Worm (Caenorhabditis elegans) whole organism, L2 larva: Measurements from ENCODE around the gene Y116A8B.4.

ENCODE experiments used
- gmeb-1 ChIP-seq: fragments of 150-350 bp; optimal IDR thresholded peaks from 2 replicates; lab custom pipeline; 2014; ENCODE audit warnings: missing biosample characterization, missing genetic modification characterization
- nhr-11 ChIP-seq: fragments of 150-350 bp; optimal IDR thresholded peaks from 2 replicates; lab custom pipeline; 2014; ENCODE audit warnings: missing biosample characterization, missing genetic modification characterization
- nhr-12 ChIP-seq: fragments of 150-350 bp; optimal IDR thresholded peaks from 2 replicates; lab custom pipeline; 2014; ENCODE audit warnings: missing biosample characterization, missing genetic modification characterization
- nhr-237 ChIP-seq: fragments of 150-350 bp; optimal IDR thresholded peaks from 2 replicates; lab custom pipeline; 2014; ENCODE audit warnings: missing biosample characterization, missing genetic modification characterization

DNA sequence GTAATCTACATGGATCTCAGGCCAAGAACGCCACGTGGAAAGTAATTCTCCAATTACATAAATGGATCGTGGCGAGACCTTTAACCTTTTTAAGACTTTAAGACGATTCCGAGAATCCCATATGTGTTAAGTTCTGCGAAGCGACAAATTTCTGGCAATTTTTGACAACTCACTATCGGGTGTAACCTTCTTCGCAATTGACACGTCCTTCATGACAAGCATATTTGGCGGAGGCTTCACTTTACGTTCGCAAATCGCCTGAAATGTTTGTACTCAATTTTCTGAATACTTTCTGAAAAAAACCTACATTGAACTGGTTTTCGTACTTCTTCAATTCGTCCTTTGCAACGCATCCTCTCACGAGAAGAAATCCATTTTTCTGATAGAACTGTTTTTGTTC, 35.2 kb downstream of the Y116A8B.4 start:
- TF ChIP-seq gmeb-1 (no peak), nhr-237 (tag; lab: Kevin White, UChicago) (no peak), nhr-11 (tag; lab: Kevin White, UChicago) (no peak), nhr-12 (tag; lab: Kevin White, UChicago) (no peak)
